Fruit fly (Drosophila melanogaster) whole organism, prepupa: ENCODE measurements around the gene ea.

Experiments used
- Blimp-1 ChIP-seq: fragments of 200-800 bp; sonication (Bioruptor generic); optimal IDR thresholded peaks from 3 replicates; lab custom pipeline; 2017; ENCODE audit warnings: missing biosample characterization, missing genetic modification characterization, mild to moderate bottlenecking, moderate library complexity, missing genetic modification reagents
- CG10631 ChIP-seq: fragments of 200-800 bp; sonication (Bioruptor generic); optimal IDR thresholded peaks from 2 replicates; lab custom pipeline; 2016; ENCODE audit warnings: missing biosample characterization, missing genetic modification characterization
- CG10669 ChIP-seq: fragments of 200-800 bp; sonication (Bioruptor generic); optimal IDR thresholded peaks from 3 replicates; lab custom pipeline; 2018; ENCODE audit warnings: missing biosample characterization, mild to moderate bottlenecking, missing genetic modification characterization, moderate library complexity
- CG11902 ChIP-seq: fragments of 200-800 bp; sonication (Bioruptor generic); optimal IDR thresholded peaks from 3 replicates; lab custom pipeline; 2016; ENCODE audit warnings: missing biosample characterization, missing genetic modification characterization
- CG15336 ChIP-seq: fragments of 200-800 bp; sonication (Bioruptor generic); IDR thresholded peaks from 2 replicates; pipeline ENCODE4 v1.3.6; 2022; ENCODE audit warnings: missing biosample characterization, missing genetic modification characterization
- CG16779 ChIP-seq: fragments of 200-800 bp; sonication (Bioruptor generic); optimal IDR thresholded peaks from 3 replicates; lab custom pipeline; 2017; ENCODE audit warnings: missing biosample characterization, mild to moderate bottlenecking, missing genetic modification characterization
- CG3032 ChIP-seq: fragments of 200-800 bp; optimal IDR thresholded peaks from 2 replicates; lab custom pipeline; 2019; ENCODE audit warnings: missing biosample characterization, mild to moderate bottlenecking, missing genetic modification characterization, moderate library complexity
- CG31627 ChIP-seq: fragments of 200-800 bp; sonication (Bioruptor generic); optimal IDR thresholded peaks from 3 replicates; lab custom pipeline; 2016; ENCODE audit warnings: missing biosample characterization, missing genetic modification characterization
- CG32006 ChIP-seq: fragments of 200-800 bp; sonication (Bioruptor generic); optimal IDR thresholded peaks from 3 replicates; lab custom pipeline; 2017; ENCODE audit warnings: missing biosample characterization, mild to moderate bottlenecking, missing genetic modification characterization
- CG34406 ChIP-seq: fragments of 200-800 bp; sonication (Bioruptor generic); optimal IDR thresholded peaks from 3 replicates; lab custom pipeline; 2016; ENCODE audit warnings: missing biosample characterization, missing genetic modification characterization
- CG3919 ChIP-seq: fragments of 200-800 bp; sonication (Bioruptor generic); optimal IDR thresholded peaks from 3 replicates; lab custom pipeline; 2016; ENCODE audit warnings: missing biosample characterization, missing genetic modification characterization
- CG4318 ChIP-seq: fragments of 200-800 bp; sonication (Bioruptor generic); optimal IDR thresholded peaks from 3 replicates; lab custom pipeline; 2017; ENCODE audit warnings: missing biosample characterization, mild to moderate bottlenecking, missing genetic modification characterization
- CG6163 ChIP-seq: fragments of 200-800 bp; sonication (Bioruptor generic); IDR thresholded peaks from 3 replicates; pipeline ENCODE4 v1.3.6; 2022; ENCODE audit warnings: missing biosample characterization, missing genetic modification characterization
- CG6276 ChIP-seq: fragments of 200-800 bp; sonication (Bioruptor generic); optimal IDR thresholded peaks from 2 replicates; lab custom pipeline; 2017; ENCODE audit warnings: missing biosample characterization, mild to moderate bottlenecking, missing genetic modification characterization
- CG6792 ChIP-seq: fragments of 200-800 bp; sonication (Bioruptor generic); optimal IDR thresholded peaks from 3 replicates; lab custom pipeline; 2016; ENCODE audit warnings: missing biosample characterization, missing genetic modification characterization
- CG6808 ChIP-seq: fragments of 200-800 bp; sonication (Bioruptor generic); optimal IDR thresholded peaks from 3 replicates; lab custom pipeline; 2017; ENCODE audit warnings: missing biosample characterization, missing genetic modification characterization, mild to moderate bottlenecking, moderate library complexity, missing genetic modification reagents
- CG6854 ChIP-seq: fragments of 200-800 bp; sonication (Bioruptor generic); optimal IDR thresholded peaks from 2 replicates; lab custom pipeline; 2017; ENCODE audit warnings: missing biosample characterization, mild to moderate bottlenecking, missing genetic modification characterization
- CG7368 ChIP-seq: fragments of 200-800 bp; sonication (Bioruptor generic); optimal IDR thresholded peaks from 3 replicates; lab custom pipeline; 2016; ENCODE audit warnings: missing biosample characterization, missing genetic modification characterization
- CG8119 ChIP-seq: fragments of 200-800 bp; sonication (Bioruptor generic); IDR thresholded peaks from 3 replicates; pipeline ENCODE4 v1.3.6; 2022; ENCODE audit warnings: missing biosample characterization, missing genetic modification characterization
- CG8319 ChIP-seq: fragments of 200-800 bp; sonication (Bioruptor generic); optimal IDR thresholded peaks from 3 replicates; lab custom pipeline; 2016; ENCODE audit warnings: missing biosample characterization, missing genetic modification characterization
- CG8632 ChIP-seq: fragments of 200-800 bp; sonication (Bioruptor generic); optimal IDR thresholded peaks from 3 replicates; lab custom pipeline; 2016; ENCODE audit warnings: missing biosample characterization, missing genetic modification characterization
- CG9139 ChIP-seq: fragments of 200-800 bp; sonication (Bioruptor generic); optimal IDR thresholded peaks from 3 replicates; lab custom pipeline; 2017; ENCODE audit warnings: missing biosample characterization, mild to moderate bottlenecking, missing genetic modification characterization
- Eip75B ChIP-seq: fragments of 200-800 bp; sonication (Bioruptor generic); optimal IDR thresholded peaks from 3 replicates; lab custom pipeline; 2016; ENCODE audit warnings: missing biosample characterization, missing genetic modification characterization
- Eip93F ChIP-seq: fragments of 200-800 bp; sonication (Bioruptor generic); optimal IDR thresholded peaks from 2 replicates; lab custom pipeline; 2016; ENCODE audit warnings: missing biosample characterization, mild to moderate bottlenecking, missing genetic modification characterization
- Ets21C ChIP-seq: fragments of 200-800 bp; sonication (Bioruptor generic); optimal IDR thresholded peaks from 3 replicates; lab custom pipeline; 2016; ENCODE audit warnings: missing biosample characterization, missing genetic modification characterization
- Ets96B ChIP-seq: fragments of 200-800 bp; optimal IDR thresholded peaks from 2 replicates; lab custom pipeline; 2019; ENCODE audit warnings: missing biosample characterization, mild to moderate bottlenecking, missing genetic modification characterization, moderate library complexity
- Hr39 ChIP-seq: fragments of 200-800 bp; sonication (Bioruptor generic); optimal IDR thresholded peaks from 2 replicates; lab custom pipeline; 2016; ENCODE audit warnings: missing biosample characterization, missing genetic modification characterization
- Lpt ChIP-seq: fragments of 200-800 bp; sonication (Bioruptor generic); optimal IDR thresholded peaks from 3 replicates; lab custom pipeline; 2016; ENCODE audit warnings: missing biosample characterization, missing genetic modification characterization
- Met ChIP-seq: fragments of 200-800 bp; sonication (Bioruptor generic); optimal IDR thresholded peaks from 3 replicates; lab custom pipeline; 2016; ENCODE audit warnings: missing biosample characterization, missing genetic modification characterization
- OdsH ChIP-seq: fragments of 200-800 bp; sonication (Bioruptor generic); optimal IDR thresholded peaks from 3 replicates; lab custom pipeline; 2016; ENCODE audit warnings: missing biosample characterization, missing genetic modification characterization
- Smox ChIP-seq: fragments of 200-800 bp; sonication (Bioruptor generic); optimal IDR thresholded peaks from 3 replicates; lab custom pipeline; 2016; ENCODE audit warnings: missing biosample characterization, missing genetic modification characterization
- Sox15 ChIP-seq: fragments of 200-800 bp; sonication (Bioruptor generic); optimal IDR thresholded peaks from 3 replicates; lab custom pipeline; 2016; ENCODE audit warnings: missing biosample characterization, missing genetic modification characterization
- achi ChIP-seq: fragments of 200-800 bp; sonication (Bioruptor generic); optimal IDR thresholded peaks from 3 replicates; lab custom pipeline; 2016; ENCODE audit warnings: missing biosample characterization, missing genetic modification characterization
- acj6 ChIP-seq: fragments of 200-800 bp; sonication (Bioruptor generic); optimal IDR thresholded peaks from 3 replicates; lab custom pipeline; 2016; ENCODE audit warnings: missing biosample characterization, missing genetic modification characterization
- cyc ChIP-seq: fragments of 200-800 bp; sonication (Bioruptor generic); optimal IDR thresholded peaks from 3 replicates; lab custom pipeline; 2016; ENCODE audit warnings: missing biosample characterization, missing genetic modification characterization
- eg ChIP-seq: fragments of 200-800 bp; sonication (Bioruptor generic); IDR thresholded peaks from 3 replicates; pipeline ENCODE4 v1.3.6; 2022; ENCODE audit warnings: missing biosample characterization, missing genetic modification characterization
- esn ChIP-seq: fragments of 200-800 bp; sonication (Bioruptor generic); optimal IDR thresholded peaks from 2 replicates; lab custom pipeline; 2016; ENCODE audit warnings: missing biosample characterization, mild to moderate bottlenecking, missing genetic modification characterization, moderate library complexity
- fd59A ChIP-seq: fragments of 200-800 bp; sonication (Bioruptor generic); optimal IDR thresholded peaks from 2 replicates; lab custom pipeline; 2017; ENCODE audit warnings: missing biosample characterization, mild to moderate bottlenecking, missing genetic modification characterization, missing genetic modification reagents
- fd85E ChIP-seq: fragments of 200-800 bp; sonication (Bioruptor generic); optimal IDR thresholded peaks from 3 replicates; lab custom pipeline; 2016; ENCODE audit warnings: missing biosample characterization, missing genetic modification characterization
- fkh ChIP-seq: fragments of 200-800 bp; sonication (Bioruptor generic); optimal IDR thresholded peaks from 3 replicates; lab custom pipeline; 2017; ENCODE audit warnings: missing biosample characterization, mild to moderate bottlenecking, missing genetic modification characterization, moderate library complexity
- net ChIP-seq: fragments of 200-800 bp; sonication (Bioruptor generic); optimal IDR thresholded peaks from 3 replicates; lab custom pipeline; 2016; ENCODE audit warnings: missing biosample characterization, missing genetic modification characterization
- salr ChIP-seq, 2 experiments: fragments of 200-800 bp; sonication (Bioruptor generic); optimal IDR thresholded peaks; 3 replicates each; lab custom pipeline; 2016 to 2018; ENCODE audit warnings: missing biosample characterization in 2 of 2, missing genetic modification characterization in 2 of 2, mild to moderate bottlenecking in 1 of 2
- spab ChIP-seq: fragments of 200-800 bp; sonication (Bioruptor generic); optimal IDR thresholded peaks from 2 replicates; lab custom pipeline; 2017; ENCODE audit warnings: missing biosample characterization, mild to moderate bottlenecking, missing genetic modification characterization, missing genetic modification reagents
- svp ChIP-seq: fragments of 200-800 bp; sonication (Bioruptor generic); peaks from one replicate; lab custom pipeline; 2016; ENCODE audit warnings: missing biosample characterization, missing genetic modification characterization
- topi ChIP-seq: fragments of 200-800 bp; sonication (Bioruptor generic); optimal IDR thresholded peaks from 3 replicates; lab custom pipeline; 2016; ENCODE audit warnings: missing biosample characterization, missing genetic modification characterization
- vri ChIP-seq: fragments of 200-800 bp; sonication (Bioruptor generic); optimal IDR thresholded peaks from 3 replicates; lab custom pipeline; 2016; ENCODE audit warnings: missing biosample characterization, mild to moderate bottlenecking, missing genetic modification characterization

Gene ea

dm6 chr3R:15328083-15328779 is at the start of gene ea, which contains the start of gene CG6236:
Gene ea, plus strand, starts transcription at chr3R:15328729.
Gene CG6236, minus strand, starts transcription at chr3R:15328269.
- TF ChIP-seq Sox15 (GFP tag; lab: Kevin White, UChicago) (no peak), acj6 (GFP tag; lab: Kevin White, UChicago) (no peak), OdsH (no peak), Ets21C (GFP tag; lab: Kevin White, UChicago) (no peak), Smox (GFP tag; lab: Kevin White, UChicago) (no peak), fd59A (GFP tag; lab: Kevin White, UChicago) (no peak), CG6163 (GFP tag; lab: Robert Waterston, UW) (no peak), CG10669 (GFP tag; lab: Kevin White, UChicago) (no peak), CG8119 (no peak), CG10631 (GFP tag; lab: Kevin White, UChicago) (no peak), CG7368 (GFP tag; lab: Kevin White, UChicago) (no peak), CG34406 (GFP tag; lab: Kevin White, UChicago) (no peak), cyc (GFP tag; lab: Kevin White, UChicago) (no peak), eg (GFP tag; lab: Robert Waterston, UW) (no peak), CG4318 (GFP tag; lab: Kevin White, UChicago) (no peak), net (no peak), CG6276 (no peak), spab (no peak), esn (GFP tag; lab: Kevin White, UChicago) (no peak)
- TF ChIP-seq, all 60 proteins: peak for 0

- TF ChIP-seq CG6792 (GFP tag; lab: Kevin White, UChicago) (peak; percentile 63), CG32006 (GFP tag; lab: Kevin White, UChicago) (peak; percentile 78), CG6163 (GFP tag; lab: Robert Waterston, UW) (0 out of 3 replicates have a peak, but pooled peaks have one; percentile 39), CG34406 (GFP tag; lab: Kevin White, UChicago) (peak; percentile 76), Smox (GFP tag; lab: Kevin White, UChicago) (peak; percentile 73), eg (GFP tag; lab: Robert Waterston, UW) (peak; percentile 33; the same call in 1 of the 3 replicates), Ets96B (peak; percentile 9), topi (GFP tag; lab: Kevin White, UChicago) (peak; percentile 73), vri (GFP tag; lab: Kevin White, UChicago) (peak; percentile 7), Blimp-1 (GFP tag; lab: Kevin White, UChicago) (peak; percentile 50), CG6276 (peak; percentile 67), CG6854 (GFP tag; lab: Kevin White, UChicago) (peak; percentile 11), CG8632 (GFP tag; lab: Kevin White, UChicago) (peak; percentile 66), CG16779 (tag; lab: Kevin White, UChicago) (no peak), CG8319 (GFP tag; lab: Kevin White, UChicago) (peak; percentile 54), net (peak; percentile 52), CG31627 (peak; percentile 48), CG15336 (GFP tag; lab: Robert Waterston, UW) (peak; percentile 54; the same call in 1 of the 2 replicates), Eip93F (GFP tag; lab: Kevin White, UChicago) (peak; percentile 70), CG6808 (GFP tag; lab: Kevin White, UChicago) (peak; percentile 17), salr (GFP tag; optimal IDR thresholded peaks at IDR 0.05; lab: Kevin White, UChicago) (peak in 1 of 2 experiments; percentile 78), CG3919 (peak; percentile 60), Hr39 (GFP tag; lab: Kevin White, UChicago) (peak; percentile 48), acj6 (GFP tag; lab: Kevin White, UChicago) (peak; percentile 78), CG9139 (no peak), svp (GFP tag; lab: Kevin White, UChicago) (peak; percentile 93), Met (GFP tag; lab: Kevin White, UChicago) (peak; percentile 80), Sox15 (GFP tag; lab: Kevin White, UChicago) (peak; percentile 47), CG11902 (GFP tag; lab: Kevin White, UChicago) (peak; percentile 39), fkh (GFP tag; lab: Kevin White, UChicago) (peak; percentile 46), CG3032 (tag; lab: Kevin White, UChicago) (peak; percentile 18), Eip75B (GFP tag; lab: Kevin White, UChicago) (peak; percentile 58), CG7368 (GFP tag; lab: Kevin White, UChicago) (peak; percentile 27), OdsH (peak; percentile 77), achi (GFP tag; lab: Kevin White, UChicago) (peak; percentile 63), CG4318 (GFP tag; lab: Kevin White, UChicago) (peak; percentile 33), Lpt (peak; percentile 5), fd85E (GFP tag; lab: Kevin White, UChicago) (no peak)
Measured at dm6 chr3R:15280619-15281334, 47.8 kb upstream of the ea start.
